Fruit fly (Drosophila melanogaster): ENCODE measurements around the gene nau.

Gene nau

dm6 chr3R:23678349-23679193 lies 39.6 kb downstream of the nau start, which contains the start of gene GILT2 (continued):
- TF ChIP-seq ase (GFP tag; IDR thresholded peaks at IDR 0.05) = peak; percentile 82
- peak; percentile 85 for TF ChIP-seq CG30431 (GFP tag; optimal IDR thresholded peaks at IDR 0.05)
- TF ChIP-seq pita (GFP tag; optimal IDR thresholded peaks at IDR 0.05) = no peak
- TF ChIP-seq CG9727 (GFP tag; optimal IDR thresholded peaks at IDR 0.05) = peak; percentile 94
- TF ChIP-seq MBD-R2 (GFP tag; IDR thresholded peaks at IDR 0.05) = peak; percentile 74
- peak; percentile 80 for TF ChIP-seq Hsf (GFP tag; optimal IDR thresholded peaks at IDR 0.05)
- peak; percentile 92 for TF ChIP-seq grau (tag; optimal IDR thresholded peaks at IDR 0.05)
- peak; percentile 76 for TF ChIP-seq CG4404 (GFP tag; IDR thresholded peaks at IDR 0.05)
- no peak for TF ChIP-seq hbn (GFP tag; IDR thresholded peaks at IDR 0.05; ENCODE audit: partially characterized antibody)
- TF ChIP-seq CG1832 (GFP tag; optimal IDR thresholded peaks at IDR 0.05) = no peak
- TF ChIP-seq NfI (GFP tag; optimal IDR thresholded peaks at IDR 0.05) = peak; percentile 90
- peak; percentile 88 for TF ChIP-seq sqz (GFP tag; optimal IDR thresholded peaks at IDR 0.05)
- TF ChIP-seq maf-S (GFP tag; optimal IDR thresholded peaks at IDR 0.05) = peak; percentile 15
- TF ChIP-seq Nf-YC (tag; optimal IDR thresholded peaks at IDR 0.05) = peak; percentile 78
- TF ChIP-seq sima (GFP tag; optimal IDR thresholded peaks at IDR 0.05) = no peak
- no peak for TF ChIP-seq CG14965 (GFP tag; optimal IDR thresholded peaks at IDR 0.05; ENCODE audit: borderline replicate concordance)
- peak; percentile 26 for TF ChIP-seq Dip3 (GFP tag; optimal IDR thresholded peaks at IDR 0.05)
- TF ChIP-seq CG8924 (tag; optimal IDR thresholded peaks at IDR 0.05) = peak; percentile 92
- TF ChIP-seq CG11456 (GFP tag; IDR thresholded peaks at IDR 0.05) = peak; percentile 85
- peak; percentile 58 for TF ChIP-seq CG11696 (GFP tag; IDR thresholded peaks at IDR 0.05)
- TF ChIP-seq CG17385 (GFP tag; optimal IDR thresholded peaks at IDR 0.05) = peak; percentile 91
- no peak for TF ChIP-seq CG7963 (GFP tag; IDR thresholded peaks at IDR 0.05; ENCODE audit: partially characterized antibody)
- peak; percentile 79 for TF ChIP-seq dati (GFP tag; IDR thresholded peaks at IDR 0.05)
- TF ChIP-seq Dbx (GFP tag; IDR thresholded peaks at IDR 0.05) = peak; percentile 93
- peak; percentile 89 for TF ChIP-seq CG10959 (GFP tag; IDR thresholded peaks at IDR 0.05)
- peak; percentile 55; the same call in 1 of the 2 replicates for TF ChIP-seq aop (GFP tag; IDR thresholded peaks at IDR 0.05)
- peak; percentile 94 for TF ChIP-seq ci (GFP tag; IDR thresholded peaks at IDR 0.05)
- TF ChIP-seq Abd-B (GFP tag; optimal IDR thresholded peaks at IDR 0.05) = peak; percentile 87
- peak; percentile 87 for TF ChIP-seq CG7271 (tag; optimal IDR thresholded peaks at IDR 0.05)
- peak; percentile 88 for TF ChIP-seq CG13894 (tag; optimal IDR thresholded peaks at IDR 0.05)
- peak; percentile 85 for TF ChIP-seq CG1602 (GFP tag; optimal IDR thresholded peaks at IDR 0.05)
- TF ChIP-seq CG17568 (GFP tag; optimal IDR thresholded peaks at IDR 0.05) = no peak
- no peak for TF ChIP-seq lov (optimal IDR thresholded peaks at IDR 0.05)
- peak; percentile 89 for TF ChIP-seq lov (GFP tag; IDR thresholded peaks at IDR 0.05)
- peak; percentile 57 for TF ChIP-seq ac (GFP tag; optimal IDR thresholded peaks at IDR 0.05)
- peak; percentile 37 for TF ChIP-seq CG10565 (GFP tag; optimal IDR thresholded peaks at IDR 0.05)
- TF ChIP-seq Aef1 (GFP tag; IDR thresholded peaks at IDR 0.05) = peak; percentile 90
- no peak for TF ChIP-seq wek (GFP tag; optimal IDR thresholded peaks at IDR 0.05)
- TF ChIP-seq ara (GFP tag; IDR thresholded peaks at IDR 0.05) = peak; percentile 92
- TF ChIP-seq CG8478 (optimal IDR thresholded peaks at IDR 0.05) = no peak
- TF ChIP-seq hkb (optimal IDR thresholded peaks at IDR 0.05) = no peak
- TF ChIP-seq hkb (GFP tag; IDR thresholded peaks at IDR 0.05) = peak; percentile 95
- TF ChIP-seq tna (GFP tag; IDR thresholded peaks at IDR 0.05; ENCODE audit: partially characterized antibody) = no peak
- TF ChIP-seq CG3847 (GFP tag; IDR thresholded peaks at IDR 0.05) = peak; percentile 92
- no peak for TF ChIP-seq CG8089 (GFP tag; optimal IDR thresholded peaks at IDR 0.05)
- TF ChIP-seq gcm2 (GFP tag; optimal IDR thresholded peaks at IDR 0.05) = peak; percentile 72
- peak; percentile 55 for TF ChIP-seq Pdp1 (GFP tag; optimal IDR thresholded peaks at IDR 0.05)
- TF ChIP-seq Spps (tag; optimal IDR thresholded peaks at IDR 0.05) = peak; percentile 84
- peak; percentile 79 for TF ChIP-seq org-1 (GFP tag; optimal IDR thresholded peaks at IDR 0.05)
- TF ChIP-seq E2f2 (GFP tag; IDR thresholded peaks at IDR 0.05) = peak; percentile 78
